Worm (Caenorhabditis elegans): Measurements from ENCODE around the gene lcmt-1.

DNA sequence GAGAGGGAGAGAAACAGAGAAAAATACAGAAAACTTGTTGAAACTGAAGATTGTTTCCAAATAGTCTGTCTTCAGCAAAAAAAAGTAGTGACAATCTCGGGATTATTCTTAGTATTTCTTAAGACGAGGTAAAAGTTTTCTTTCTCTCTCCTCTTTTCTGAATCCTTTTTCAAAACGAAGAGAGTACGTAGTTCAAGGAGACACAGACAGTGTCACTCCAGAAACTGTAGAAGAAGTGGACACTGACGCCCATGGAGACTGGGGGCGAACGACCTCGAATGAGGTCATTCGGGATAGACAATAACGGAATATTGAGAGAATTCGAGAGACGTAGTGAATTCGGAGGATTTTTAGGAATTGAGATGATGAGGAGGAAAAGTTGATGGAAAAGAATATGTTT lies 12.3 kb upstream of the lcmt-1 start, which contains the start of gene gly-6:
- TF ChIP-seq skn-1 (tag; optimal IDR thresholded peaks at IDR 0.05): no peak
- no peak for TF ChIP-seq fos-1 (tag; optimal IDR thresholded peaks at IDR 0.05)
- TF ChIP-seq ztf-11 (tag; optimal IDR thresholded peaks at IDR 0.05): no peak
- TF ChIP-seq egl-27 (tag; optimal IDR thresholded peaks at IDR 0.05): no peak
- no peak for TF ChIP-seq nhr-10 (tag; optimal IDR thresholded peaks at IDR 0.05)
- TF ChIP-seq ZK546.5 (tag; optimal IDR thresholded peaks at IDR 0.05): no peak
